Fruit fly (Drosophila melanogaster) whole organism, wandering third instar larva: ENCODE data around the gene CG15213.
A peak's percentile ranks its signal among the peaks of the same experiment; 100 is the strongest.

Source experiments
- Abd-B ChIP-seq: fragments of >200 bp; optimal IDR thresholded peaks from 2 replicates; lab custom pipeline; 2017; ENCODE audit warnings: missing biosample characterization, missing genetic modification characterization
- CG32264 ChIP-seq: fragments of 200-800 bp; sonication (Bioruptor generic); optimal IDR thresholded peaks from 2 replicates; lab custom pipeline; 2016; ENCODE audit warnings: missing biosample characterization, missing genetic modification characterization
- CG9705 ChIP-seq: fragments of 200-800 bp; sonication (Bioruptor generic); optimal IDR thresholded peaks from 2 replicates; lab custom pipeline; 2018; ENCODE audit warnings: missing biosample characterization, mild to moderate bottlenecking, missing genetic modification characterization
- CrebA ChIP-seq: fragments of 200-800 bp; sonication (Bioruptor generic); optimal IDR thresholded peaks from 2 replicates; lab custom pipeline; 2016; ENCODE audit warnings: missing biosample characterization, mild to moderate bottlenecking, missing genetic modification characterization, borderline replicate concordance
- Dfd ChIP-seq: fragments of >200 bp; optimal IDR thresholded peaks from 2 replicates; lab custom pipeline; 2017; ENCODE audit warnings: missing biosample characterization, missing genetic modification characterization
- Dif ChIP-seq: fragments of 200-275, 200-300 bp; sonication (Bioruptor generic); optimal IDR thresholded peaks from 2 replicates; lab custom pipeline; 2018; ENCODE audit warnings: missing biosample characterization, missing genetic modification characterization; ENCODE audit not compliant: partially characterized antibody
- GATAd ChIP-seq: sonication (Bioruptor generic); optimal IDR thresholded peaks from 2 replicates; lab custom pipeline; 2016; ENCODE audit warnings: missing biosample characterization, missing genetic modification characterization
- HLH106 ChIP-seq: fragments of 200-800 bp; optimal IDR thresholded peaks from 3 replicates; lab custom pipeline; 2019; ENCODE audit warnings: missing biosample characterization, mild to moderate bottlenecking, missing genetic modification characterization, moderate library complexity
- Hnf4 ChIP-seq: fragments of 200-800 bp; sonication (Bioruptor generic); optimal IDR thresholded peaks from 2 replicates; lab custom pipeline; 2016; ENCODE audit warnings: missing biosample characterization, mild to moderate bottlenecking, missing genetic modification characterization
- Hr78 ChIP-seq: fragments of >200 bp; optimal IDR thresholded peaks from 2 replicates; lab custom pipeline; 2017; ENCODE audit warnings: missing biosample characterization, missing genetic modification characterization
- Hr83 ChIP-seq: fragments of 200-300 bp; sonication (Bioruptor generic); optimal IDR thresholded peaks from 2 replicates; lab custom pipeline; 2016; ENCODE audit warnings: missing biosample characterization, mild to moderate bottlenecking, missing genetic modification characterization, moderate library complexity; ENCODE audit not compliant: poor library complexity, severe bottlenecking
- Jra ChIP-seq: sonication (Bioruptor generic); optimal IDR thresholded peaks from 2 replicates; lab custom pipeline; 2016; ENCODE audit warnings: missing biosample characterization, missing genetic modification characterization
- Mio ChIP-seq: sonication (Bioruptor generic); optimal IDR thresholded peaks from 2 replicates; lab custom pipeline; 2016; ENCODE audit warnings: missing biosample characterization, missing genetic modification characterization
- Myc ChIP-seq: fragments of >200 bp; optimal IDR thresholded peaks from 2 replicates; lab custom pipeline; 2017
- N ChIP-seq: fragments of >200 bp; optimal IDR thresholded peaks from 2 replicates; lab custom pipeline; 2018; ENCODE audit warnings: missing biosample characterization, missing external identifiers, missing genetic modification characterization
- OdsH ChIP-seq: fragments of 200-800 bp; sonication (Bioruptor generic); optimal IDR thresholded peaks from 2 replicates; lab custom pipeline; 2016; ENCODE audit warnings: missing biosample characterization, mild to moderate bottlenecking, missing genetic modification characterization
- Rel ChIP-seq, 2 experiments: fragments of 200-800 bp; sonication (Bioruptor generic) in 1 of 2; optimal IDR thresholded peaks; 2 replicates in 1 of 2; 3 replicates in 1 of 2; lab custom pipeline; 2016 to 2019; ENCODE audit warnings: mild to moderate bottlenecking in 2 of 2, missing biosample characterization in 2 of 2, missing genetic modification characterization in 2 of 2, moderate library complexity in 1 of 2
- Sp1 ChIP-seq: fragments of 200-800 bp; sonication (Bioruptor generic); optimal IDR thresholded peaks from 3 replicates; lab custom pipeline; 2019; ENCODE audit warnings: missing biosample characterization, mild to moderate bottlenecking, missing genetic modification characterization, moderate library complexity
- Vsx2 ChIP-seq: fragments of 200-300, 225-300 bp; sonication (Bioruptor generic); optimal IDR thresholded peaks from 2 replicates; lab custom pipeline; 2018; ENCODE audit warnings: missing biosample characterization, missing genetic modification characterization; ENCODE audit not compliant: partially characterized antibody
- br ChIP-seq: fragments of 200-800 bp; sonication (Bioruptor generic); optimal IDR thresholded peaks from 2 replicates; lab custom pipeline; 2016; ENCODE audit warnings: missing biosample characterization, missing genetic modification characterization
- brk ChIP-seq: fragments of 200-800 bp; sonication (Bioruptor generic); optimal IDR thresholded peaks from 2 replicates; lab custom pipeline; 2016; ENCODE audit warnings: missing biosample characterization, mild to moderate bottlenecking, missing genetic modification characterization
- dl ChIP-seq, 2 experiments: fragments of 175-275, 200-275 bp in 1 of 2; fragments of 200-275 bp in 1 of 2; sonication (Bioruptor generic); optimal IDR thresholded peaks; lab custom pipeline; 2018; ENCODE audit warnings: mild to moderate bottlenecking in 2 of 2, missing biosample characterization in 2 of 2, missing genetic modification characterization in 2 of 2, moderate library complexity in 2 of 2; ENCODE audit not compliant: partially characterized antibody in 2 of 2, insufficient read depth in 1 of 2
- dmrt93B ChIP-seq: fragments of 200-800 bp; sonication (Bioruptor generic); optimal IDR thresholded peaks from 2 replicates; lab custom pipeline; 2018; ENCODE audit warnings: missing biosample characterization, mild to moderate bottlenecking, missing genetic modification characterization
- dsf ChIP-seq: sonication (Bioruptor generic); optimal IDR thresholded peaks from 2 replicates; lab custom pipeline; 2016; ENCODE audit warnings: missing biosample characterization, missing genetic modification characterization, borderline replicate concordance
- ey ChIP-seq: fragments of 200-800 bp; sonication (Bioruptor generic); optimal IDR thresholded peaks from 2 replicates; lab custom pipeline; 2016; ENCODE audit warnings: missing biosample characterization, missing genetic modification characterization
- foxo ChIP-seq, 2 experiments: fragments of 200-800 bp; sonication (Bioruptor generic); optimal IDR thresholded peaks; 2 replicates in 1 of 2; 3 replicates in 1 of 2; lab custom pipeline; 2016 to 2017; ENCODE audit warnings: missing biosample characterization in 2 of 2, missing genetic modification characterization in 2 of 2
- fru ChIP-seq: fragments of 200-800 bp; sonication (Bioruptor generic); optimal IDR thresholded peaks from 3 replicates; lab custom pipeline; 2016; ENCODE audit warnings: missing biosample characterization, mild to moderate bottlenecking, missing genetic modification characterization
- h ChIP-seq: fragments of 200-800 bp; sonication (Bioruptor generic); optimal IDR thresholded peaks from 3 replicates; lab custom pipeline; 2016; ENCODE audit warnings: missing biosample characterization, mild to moderate bottlenecking, missing genetic modification characterization
- jim ChIP-seq: fragments of 175-275, 200-325 bp; sonication (Bioruptor generic); optimal IDR thresholded peaks from 2 replicates; lab custom pipeline; 2016; ENCODE audit warnings: missing biosample characterization, mild to moderate bottlenecking, missing genetic modification characterization
- lola ChIP-seq: fragments of >200 bp; optimal IDR thresholded peaks from 2 replicates; lab custom pipeline; 2017; ENCODE audit warnings: missing biosample characterization, missing genetic modification characterization
- pan ChIP-seq: fragments of >200 bp; optimal IDR thresholded peaks from 2 replicates; lab custom pipeline; 2017
- psq ChIP-seq: fragments of 200-800 bp; sonication (Bioruptor generic); optimal IDR thresholded peaks from 3 replicates; lab custom pipeline; 2017; ENCODE audit warnings: missing biosample characterization, mild to moderate bottlenecking, missing genetic modification characterization, moderate library complexity
- rgr ChIP-seq: fragments of 200-800 bp; sonication (Bioruptor generic); optimal IDR thresholded peaks from 3 replicates; lab custom pipeline; 2016; ENCODE audit warnings: missing biosample characterization, mild to moderate bottlenecking, missing genetic modification characterization
- sage ChIP-seq: fragments of 200-800 bp; sonication (Bioruptor generic); optimal IDR thresholded peaks from 2 replicates; lab custom pipeline; 2016; ENCODE audit warnings: missing biosample characterization, mild to moderate bottlenecking, missing genetic modification characterization
- sv ChIP-seq: fragments of 200-800 bp; sonication (Bioruptor generic); optimal IDR thresholded peaks from 3 replicates; lab custom pipeline; 2016; ENCODE audit warnings: missing biosample characterization, missing genetic modification characterization
- tai ChIP-seq: sonication (Bioruptor generic); optimal IDR thresholded peaks from 2 replicates; lab custom pipeline; 2016; ENCODE audit warnings: missing biosample characterization, missing genetic modification characterization
- usp ChIP-seq: fragments of >200 bp; optimal IDR thresholded peaks from 2 replicates; lab custom pipeline; 2017; ENCODE audit warnings: missing biosample characterization, missing genetic modification characterization
- woc ChIP-seq: sonication (Bioruptor generic); optimal IDR thresholded peaks from 2 replicates; lab custom pipeline; 2016; ENCODE audit warnings: missing biosample characterization, mild to moderate bottlenecking, missing genetic modification characterization

Gene CG15213

DNA sequence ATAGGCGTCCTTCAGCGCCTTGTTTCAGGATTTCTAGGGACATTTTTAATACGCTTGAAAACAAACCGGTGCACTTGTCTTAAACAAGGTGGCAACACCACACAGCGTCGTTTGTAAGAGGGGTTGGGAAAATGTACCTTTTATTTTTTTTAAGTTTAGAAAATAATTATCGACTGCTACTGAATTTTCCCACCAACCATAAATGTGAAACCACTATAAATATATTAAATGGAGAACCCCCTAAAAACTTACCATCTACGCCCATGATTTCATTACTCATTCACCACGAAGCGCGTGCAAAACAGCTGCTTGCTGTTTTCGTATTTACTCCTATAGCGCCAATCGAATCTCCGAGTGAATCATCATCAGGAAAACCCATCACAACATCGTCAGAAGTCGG, 6.3 kb upstream of the CG15213 start, which contains the start of the genes Tcs5 and CHMP2B:
Gene Tcs5, minus strand, starts transcription at position 84 of the 400 bp plus-strand sequence.
Gene CHMP2B, plus strand, starts transcription at position 308 of the 400 bp plus-strand sequence.
- TF ChIP-seq OdsH (GFP tag; lab: Kevin White, UChicago) (peak; percentile 100), brk (no peak), jim (GFP tag; lab: Kevin White, UChicago) (peak; percentile 95), Myc (lab: Kevin White, UChicago) (peak; percentile 59), Mio (GFP tag; lab: Kevin White, UChicago) (peak; percentile 96), foxo (GFP tag; optimal IDR thresholded peaks at IDR 0.05; lab: Kevin White, UChicago) (peak; percentile 98 to 100), tai (GFP tag; lab: Kevin White, UChicago) (no peak), dmrt93B (GFP tag; lab: Kevin White, UChicago) (peak; percentile 100), sage (GFP tag; lab: Kevin White, UChicago) (peak; percentile 99), N (GFP tag; lab: Kevin White, UChicago) (no peak), lola (GFP tag; lab: Kevin White, UChicago) (no peak), CG9705 (GFP tag; lab: Kevin White, UChicago) (peak; percentile 100), br (GFP tag; lab: Kevin White, UChicago) (peak; percentile 100), GATAd (GFP tag; lab: Kevin White, UChicago) (peak; percentile 100), CrebA (GFP tag; lab: Kevin White, UChicago) (no peak), CG32264 (GFP tag; lab: Kevin White, UChicago) (peak; percentile 99), dl (GFP tag; optimal IDR thresholded peaks at IDR 0.05; lab: Kevin White, UChicago; ENCODE audit: insufficient read depth in 1 of 2, partially characterized antibody in 2 of 2) (no peak), Hr83 (GFP tag; lab: Kevin White, UChicago) (peak; percentile 100), ey (GFP tag; lab: Kevin White, UChicago) (peak; percentile 100), woc (peak; percentile 96), usp (no peak), fru (GFP tag; lab: Kevin White, UChicago) (peak; percentile 100), Jra (GFP tag; lab: Kevin White, UChicago) (peak; percentile 99), psq (peak; percentile 99), h (GFP tag; lab: Kevin White, UChicago) (peak; percentile 100), Hr78 (no peak), Dfd (GFP tag; lab: Kevin White, UChicago) (no peak), dsf (peak; percentile 98), pan (no peak), sv (GFP tag; lab: Kevin White, UChicago) (peak; percentile 100), HLH106 (peak; percentile 100), Rel (GFP tag; optimal IDR thresholded peaks at IDR 0.05; lab: Kevin White, UChicago) (peak; percentile 97), Rel (tag; optimal IDR thresholded peaks at IDR 0.05; lab: Kevin White, UChicago) (peak; percentile 93), Vsx2 (GFP tag; lab: Kevin White, UChicago) (no peak), Sp1 (GFP tag; lab: Kevin White, UChicago) (peak; percentile 100), rgr (GFP tag; lab: Kevin White, UChicago) (peak; percentile 100), Dif (GFP tag; lab: Kevin White, UChicago) (no peak), Abd-B (no peak), Hnf4 (GFP tag; lab: Kevin White, UChicago) (peak; percentile 100)
- TF ChIP-seq, all 38 proteins: peak for 25

DNA sequence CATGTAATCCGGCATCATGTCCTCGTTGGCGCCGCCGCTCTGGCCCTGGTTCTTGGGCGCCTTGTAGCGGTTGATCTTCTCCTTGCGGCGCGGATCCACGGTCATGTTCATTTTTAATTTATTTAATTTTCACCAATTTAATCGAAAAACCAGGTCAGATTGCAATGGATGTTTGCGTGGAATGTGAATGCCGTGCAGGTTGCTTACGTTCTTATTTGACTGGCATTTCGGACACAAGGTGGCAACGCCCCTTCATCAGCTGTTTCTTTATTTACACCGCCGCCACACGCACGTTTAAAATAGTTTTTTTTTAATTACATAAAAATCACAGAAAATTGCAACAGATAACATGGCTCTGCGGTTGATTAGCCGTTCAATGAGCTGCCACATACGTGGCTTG, 3.1 kb upstream of the CG15213 start, which contains the start of the genes CG10674 and CG4611:
Gene CG10674, minus strand, starts transcription at position 170 of the 400 bp plus-strand sequence.
Gene CG4611, plus strand, starts transcription at position 254 of the 400 bp plus-strand sequence.
- TF ChIP-seq brk (no peak), Myc (lab: Kevin White, UChicago) (peak; percentile 20), Hnf4 (GFP tag; lab: Kevin White, UChicago) (peak; percentile 13), Hr83 (GFP tag; lab: Kevin White, UChicago) (peak; percentile 35)
